Fruit fly (Drosophila melanogaster): Measurements from ENCODE around the gene CG44837.

The CG44837 gene

dm6 chr3L:11832360-11833295 lies 106.0 kb downstream of the CG44837 start:
- no peak for TF ChIP-seq insv (optimal IDR thresholded peaks at IDR 0.05)
- TF ChIP-seq psq (optimal IDR thresholded peaks at IDR 0.05) = no peak
- no peak for TF ChIP-seq ttk (optimal IDR thresholded peaks at IDR 0.05)
- no peak for TF ChIP-seq Sin3A (optimal IDR thresholded peaks at IDR 0.05)
- TF ChIP-seq Myc (optimal IDR thresholded peaks at IDR 0.05) = no peak
- TF ChIP-seq h (optimal IDR thresholded peaks at IDR 0.05) = no peak

dm6 chr3L:11831199-11831598 lies 107.5 kb downstream of the CG44837 start:
- TF ChIP-seq Myc (optimal IDR thresholded peaks at IDR 0.05) = no peak
- TF ChIP-seq insv (optimal IDR thresholded peaks at IDR 0.05) = no peak
- no peak for TF ChIP-seq psq (optimal IDR thresholded peaks at IDR 0.05)
- no peak for TF ChIP-seq Sin3A (optimal IDR thresholded peaks at IDR 0.05)
- TF ChIP-seq h (optimal IDR thresholded peaks at IDR 0.05) = no peak
- TF ChIP-seq ttk (optimal IDR thresholded peaks at IDR 0.05) = no peak

dm6 chr3L:11828730-11829129 lies 109.9 kb downstream of the CG44837 start, which contains the start of gene CG7264:
Gene CG7264, plus strand, starts transcription at chr3L:11829030.
- TF ChIP-seq psq (optimal IDR thresholded peaks at IDR 0.05) (no peak), h (optimal IDR thresholded peaks at IDR 0.05) (no peak), insv (optimal IDR thresholded peaks at IDR 0.05) (no peak), Myc (optimal IDR thresholded peaks at IDR 0.05) (no peak)

dm6 chr3L:11825560-11826153 lies 113.0 kb downstream of the CG44837 start, which contains the start of gene CG32095:
Gene CG32095, minus strand, starts transcription at chr3L:11825732.
- TF ChIP-seq h (optimal IDR thresholded peaks at IDR 0.05) = no peak
- no peak for TF ChIP-seq psq (optimal IDR thresholded peaks at IDR 0.05)
- no peak for TF ChIP-seq Myc (optimal IDR thresholded peaks at IDR 0.05)
- no peak for TF ChIP-seq Sin3A (optimal IDR thresholded peaks at IDR 0.05)
- TF ChIP-seq insv (optimal IDR thresholded peaks at IDR 0.05) = no peak
- no peak for TF ChIP-seq ttk (optimal IDR thresholded peaks at IDR 0.05)

- TF ChIP-seq Sin3A (optimal IDR thresholded peaks at IDR 0.05) (no peak), h (optimal IDR thresholded peaks at IDR 0.05) (no peak), ttk (optimal IDR thresholded peaks at IDR 0.05) (no peak), psq (optimal IDR thresholded peaks at IDR 0.05) (no peak), Myc (optimal IDR thresholded peaks at IDR 0.05) (no peak), insv (optimal IDR thresholded peaks at IDR 0.05) (no peak)
Observed at dm6 chr3L:11822446-11823334, 116.0 kb downstream of the CG44837 start, which contains the start of gene RpL10Ab. Gene RpL10Ab, plus strand, starts transcription at chr3L:11822851.

- TF ChIP-seq Myc (optimal IDR thresholded peaks at IDR 0.05) (no peak), insv (optimal IDR thresholded peaks at IDR 0.05) (no peak), ttk (optimal IDR thresholded peaks at IDR 0.05) (no peak), Sin3A (optimal IDR thresholded peaks at IDR 0.05) (no peak), h (optimal IDR thresholded peaks at IDR 0.05) (no peak), psq (optimal IDR thresholded peaks at IDR 0.05) (no peak)
Observed at dm6 chr3L:11821723-11822445, 116.8 kb downstream of the CG44837 start, which contains the start of the genes CG11597 and CG5946. Gene CG11597, minus strand, starts transcription at chr3L:11822275. Gene CG5946, minus strand, starts transcription at chr3L:11822275.

dm6 chr3L:11819639-11820456 lies 118.8 kb downstream of the CG44837 start:
- no peak for TF ChIP-seq Myc (optimal IDR thresholded peaks at IDR 0.05)
- TF ChIP-seq insv (optimal IDR thresholded peaks at IDR 0.05) = no peak
- TF ChIP-seq ttk (optimal IDR thresholded peaks at IDR 0.05) = no peak
- TF ChIP-seq h (optimal IDR thresholded peaks at IDR 0.05) = no peak
- TF ChIP-seq psq (optimal IDR thresholded peaks at IDR 0.05) = no peak
- no peak for TF ChIP-seq Sin3A (optimal IDR thresholded peaks at IDR 0.05)

- no peak for TF ChIP-seq insv (optimal IDR thresholded peaks at IDR 0.05)
- no peak for TF ChIP-seq h (optimal IDR thresholded peaks at IDR 0.05)
- no peak for TF ChIP-seq Sin3A (optimal IDR thresholded peaks at IDR 0.05)
- TF ChIP-seq Myc (optimal IDR thresholded peaks at IDR 0.05) = no peak
- no peak for TF ChIP-seq ttk (optimal IDR thresholded peaks at IDR 0.05)
- no peak for TF ChIP-seq psq (optimal IDR thresholded peaks at IDR 0.05)
Observed at dm6 chr3L:11816641-11817040, 122.0 kb downstream of the CG44837 start.

- TF ChIP-seq psq (optimal IDR thresholded peaks at IDR 0.05) (no peak), ttk (optimal IDR thresholded peaks at IDR 0.05) (no peak), h (optimal IDR thresholded peaks at IDR 0.05) (no peak), insv (optimal IDR thresholded peaks at IDR 0.05) (no peak), Sin3A (optimal IDR thresholded peaks at IDR 0.05) (no peak), Myc (optimal IDR thresholded peaks at IDR 0.05) (no peak)
Observed at dm6 chr3L:11815220-11815797, 123.4 kb downstream of the CG44837 start, which contains the start of gene CG14130. Gene CG14130, plus strand, starts transcription at chr3L:11815444.

dm6 chr3L:11814655-11815054 lies 124.0 kb downstream of the CG44837 start, which contains the start of gene Cubn2:
Gene Cubn2, minus strand, starts transcription at chr3L:11814755.
- no peak for TF ChIP-seq insv (optimal IDR thresholded peaks at IDR 0.05)
- no peak for TF ChIP-seq ttk (optimal IDR thresholded peaks at IDR 0.05)
- TF ChIP-seq h (optimal IDR thresholded peaks at IDR 0.05) = no peak
- TF ChIP-seq Sin3A (optimal IDR thresholded peaks at IDR 0.05) = no peak
- TF ChIP-seq psq (optimal IDR thresholded peaks at IDR 0.05) = no peak
- no peak for TF ChIP-seq Myc (optimal IDR thresholded peaks at IDR 0.05)

All from Kc167 (cell line).